Fruit fly (Drosophila melanogaster): ENCODE results near the gene CG34051.

DNA sequence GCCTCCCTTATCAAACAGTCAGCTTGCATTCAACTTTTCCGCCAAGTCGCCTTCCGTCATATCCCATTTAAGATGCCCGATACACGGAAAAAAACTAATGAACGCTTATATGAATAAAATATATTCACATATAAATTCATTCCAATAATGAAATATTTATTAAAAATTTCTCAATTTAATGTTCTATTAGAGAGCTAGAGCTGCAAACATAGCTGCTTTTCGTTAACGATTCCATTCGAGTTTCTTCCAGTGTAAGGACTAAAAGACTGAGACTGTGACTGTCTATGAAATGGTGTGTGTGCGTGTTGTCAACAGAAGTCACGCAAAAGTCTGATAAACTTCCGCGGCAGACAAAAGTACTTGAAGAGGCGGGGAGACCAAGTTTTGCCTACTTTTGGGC lies 30.7 kb downstream of the CG34051 start:
- TF ChIP-seq CG8478 (optimal IDR thresholded peaks at IDR 0.05) (no peak), CTCF (optimal IDR thresholded peaks at IDR 0.05) (no peak)
